Fruit fly (Drosophila melanogaster): ENCODE measurements around the gene CG33270.
"Not testable (repeated sequence)": the region's sequence is repeated elsewhere in the genome, so short reads cannot be mapped to it uniquely, and the experiment has no call there.

The CG33270 gene

dm6 chr3L:11583964-11584363 is 5.5 kb upstream of the CG33270 start, which contains the start of gene CG32086:
CG32086 (minus strand) TSS chr3L:11584064.
- TF ChIP-seq Dll (optimal IDR thresholded peaks at IDR 0.05) (no peak), usp (GFP tag; optimal IDR thresholded peaks at IDR 0.05) (no peak)

dm6 chr3L:11582097-11582496 is 3.7 kb upstream of the CG33270 start, which contains the start of gene CG33269:
CG33269 (minus strand) TSS chr3L:11582197.
- TF ChIP-seq pan (optimal IDR thresholded peaks at IDR 0.05) (no peak), psq (optimal IDR thresholded peaks at IDR 0.05) (no peak), Dll (optimal IDR thresholded peaks at IDR 0.05) (no peak), usp (GFP tag; optimal IDR thresholded peaks at IDR 0.05) (no peak), CG8478 (optimal IDR thresholded peaks at IDR 0.05) (no peak), EcR (GFP tag; optimal IDR thresholded peaks at IDR 0.05) (no peak)

- TF ChIP-seq pan (optimal IDR thresholded peaks at IDR 0.05) (no peak), EcR (GFP tag; optimal IDR thresholded peaks at IDR 0.05) (no peak), psq (optimal IDR thresholded peaks at IDR 0.05) (no peak), CG8478 (optimal IDR thresholded peaks at IDR 0.05) (no peak), Dll (optimal IDR thresholded peaks at IDR 0.05) (no peak), usp (GFP tag; optimal IDR thresholded peaks at IDR 0.05) (no peak)
Observed at dm6 chr3L:11580919-11581318, 2.5 kb upstream of the CG33270 start, which contains the start of gene CG43391. CG43391 (minus strand) TSS chr3L:11581019.

- TF ChIP-seq psq (optimal IDR thresholded peaks at IDR 0.05) (no peak), Dll (optimal IDR thresholded peaks at IDR 0.05) (no peak), EcR (GFP tag; optimal IDR thresholded peaks at IDR 0.05) (no peak), usp (GFP tag; optimal IDR thresholded peaks at IDR 0.05) (no peak), CG8478 (optimal IDR thresholded peaks at IDR 0.05) (no peak), pan (optimal IDR thresholded peaks at IDR 0.05) (no peak)
Observed at dm6 chr3L:11579919-11580318, 1.5 kb upstream of the CG33270 start, which contains the start of gene CG43390. CG43390 (minus strand) TSS chr3L:11579950.

- TF ChIP-seq CG8478 (optimal IDR thresholded peaks at IDR 0.05) (no peak), Dll (optimal IDR thresholded peaks at IDR 0.05) (no peak), usp (GFP tag; optimal IDR thresholded peaks at IDR 0.05) (no peak), psq (optimal IDR thresholded peaks at IDR 0.05) (no peak), pan (optimal IDR thresholded peaks at IDR 0.05) (no peak), EcR (GFP tag; optimal IDR thresholded peaks at IDR 0.05) (no peak)
Observed at dm6 chr3L:11578847-11579246, 424 bp upstream of the CG33270 start.

- TF ChIP-seq EcR (GFP tag; optimal IDR thresholded peaks at IDR 0.05) (no peak), CG8478 (optimal IDR thresholded peaks at IDR 0.05) (no peak), psq (optimal IDR thresholded peaks at IDR 0.05) (no peak), Dll (optimal IDR thresholded peaks at IDR 0.05) (no peak), pan (optimal IDR thresholded peaks at IDR 0.05) (no peak), usp (GFP tag; optimal IDR thresholded peaks at IDR 0.05) (no peak)
Observed at dm6 chr3L:11577395-11577794, 1.0 kb downstream of the CG33270 start, which contains the start of gene CG33271. CG33271 (minus strand) TSS chr3L:11577495.

- TF ChIP-seq CG8478, Dll, psq (optimal IDR thresholded peaks at IDR 0.05): not testable (repeated sequence)
Observed at dm6 chr3L:11576944-11577343, 1.5 kb downstream of the CG33270 start, which contains the start of gene CG33489. CG33489 (minus strand) TSS chr3L:11577044.

dm6 chr3L:11574563-11574962 is 3.9 kb downstream of the CG33270 start, which contains the start of gene CG33490:
CG33490 (minus strand) TSS chr3L:11574663.
- TF ChIP-seq usp (GFP tag; optimal IDR thresholded peaks at IDR 0.05) (no peak), Dll (optimal IDR thresholded peaks at IDR 0.05) (no peak), pan (optimal IDR thresholded peaks at IDR 0.05) (no peak), EcR (GFP tag; optimal IDR thresholded peaks at IDR 0.05) (no peak), psq (optimal IDR thresholded peaks at IDR 0.05) (no peak), CG8478 (optimal IDR thresholded peaks at IDR 0.05) (no peak)

dm6 chr3L:11563972-11564533 is 14.4 kb downstream of the CG33270 start, which contains the start of the genes CG46412 and CG33267:
CG46412 (minus strand) TSS chr3L:11564072.
CG33267 (plus strand) TSS chr3L:11564483.
- TF ChIP-seq EcR (GFP tag; optimal IDR thresholded peaks at IDR 0.05) (no peak), psq (optimal IDR thresholded peaks at IDR 0.05) (no peak), pan (optimal IDR thresholded peaks at IDR 0.05) (no peak), usp (GFP tag; optimal IDR thresholded peaks at IDR 0.05) (no peak), Dll (optimal IDR thresholded peaks at IDR 0.05) (no peak), CG8478 (optimal IDR thresholded peaks at IDR 0.05) (no peak)

dm6 chr3L:11561946-11562760 is 16.3 kb downstream of the CG33270 start, which contains the start of the genes CG7394 and Mob2:
CG7394 (plus strand) TSS chr3L:11561996.
Mob2 (minus strand) TSS chr3L:11562233.
- TF ChIP-seq usp (GFP tag; optimal IDR thresholded peaks at IDR 0.05) (no peak), EcR (GFP tag; optimal IDR thresholded peaks at IDR 0.05) (no peak), psq (optimal IDR thresholded peaks at IDR 0.05) (no peak), pan (optimal IDR thresholded peaks at IDR 0.05) (no peak), CG8478 (optimal IDR thresholded peaks at IDR 0.05) (no peak), Dll (optimal IDR thresholded peaks at IDR 0.05) (no peak)

- TF ChIP-seq psq (optimal IDR thresholded peaks at IDR 0.05) (no peak), Dll (optimal IDR thresholded peaks at IDR 0.05) (no peak), EcR (GFP tag; optimal IDR thresholded peaks at IDR 0.05) (peak; percentile 58 to 74), usp (GFP tag; optimal IDR thresholded peaks at IDR 0.05) (no peak)
Observed at dm6 chr3L:11560885-11561284, 17.5 kb downstream of the CG33270 start.

- no peak for TF ChIP-seq EcR (GFP tag; optimal IDR thresholded peaks at IDR 0.05)
- TF ChIP-seq pan (optimal IDR thresholded peaks at IDR 0.05): no peak
- no peak for TF ChIP-seq psq (optimal IDR thresholded peaks at IDR 0.05)
- no peak for TF ChIP-seq Dll (optimal IDR thresholded peaks at IDR 0.05)
- no peak for TF ChIP-seq usp (GFP tag; optimal IDR thresholded peaks at IDR 0.05)
- TF ChIP-seq CG8478 (optimal IDR thresholded peaks at IDR 0.05): no peak
Observed at dm6 chr3L:11557209-11557608, 21.2 kb downstream of the CG33270 start.

All from whole organism.